Worm (Caenorhabditis elegans) whole organism, young adult: ENCODE data around the gene rcan-1.

ENCODE experiments used
- B0019.2 ChIP-seq: fragments of 200-800 bp; sonication (Bioruptor generic); conservative IDR thresholded peaks from 2 replicates; pipeline ENCODE4 v1.3.6; 2022; ENCODE audit warnings: missing genetic modification reagents, missing genetic modification characterization, missing compliant biosample characterization
- B0261.1 ChIP-seq: sonication (generic microtip); optimal IDR thresholded peaks from 2 replicates; lab custom pipeline; 2016; ENCODE audit warnings: mild to moderate bottlenecking, missing genetic modification characterization, moderate library complexity, missing compliant biosample characterization
- B0336.3 ChIP-seq: fragments of 200-800 bp; sonication (Bioruptor generic); IDR thresholded peaks from 2 replicates; pipeline ENCODE4 v1.3.6; 2022; ENCODE audit warnings: missing genetic modification characterization, missing compliant biosample characterization
- C17E4.6 ChIP-seq: fragments of 200-800 bp; sonication (Bioruptor generic); IDR thresholded peaks from 2 replicates; pipeline ENCODE4 v1.3.6; 2022; ENCODE audit warnings: missing genetic modification reagents, missing genetic modification characterization, missing compliant biosample characterization
- D2030.7 ChIP-seq: fragments of 200-800 bp; sonication (Bioruptor generic); IDR thresholded peaks from 2 replicates; pipeline ENCODE4 v1.3.6; 2022; ENCODE audit warnings: missing genetic modification reagents, missing genetic modification characterization, missing compliant biosample characterization
- F22D6.2 ChIP-seq: sonication (generic microtip); optimal IDR thresholded peaks from 2 replicates; lab custom pipeline; 2016; ENCODE audit warnings: mild to moderate bottlenecking, missing genetic modification characterization, missing compliant biosample characterization
- F23B12.7 ChIP-seq: sonication (generic microtip); optimal IDR thresholded peaks from 2 replicates; lab custom pipeline; 2017; ENCODE audit warnings: missing genetic modification characterization, mild to moderate bottlenecking, missing compliant biosample characterization, antibody characterized with exemption, moderate library complexity; ENCODE audit not compliant: insufficient read depth
- F57C9.4 ChIP-seq: sonication (generic microtip); optimal IDR thresholded peaks from 2 replicates; lab custom pipeline; 2017; ENCODE audit warnings: mild to moderate bottlenecking, missing genetic modification characterization, missing compliant biosample characterization
- Y53F4B.3 ChIP-seq: fragments of 200-800 bp; sonication (Bioruptor generic); IDR thresholded peaks from 2 replicates; pipeline ENCODE4 v1.3.6; 2022; ENCODE audit warnings: missing genetic modification reagents, missing genetic modification characterization, missing compliant biosample characterization
- Y53G8AR.9 ChIP-seq: fragments of 200-800 bp; sonication (Bioruptor generic); conservative IDR thresholded peaks from 2 replicates; pipeline ENCODE4 v1.3.6; 2022; ENCODE audit warnings: missing genetic modification reagents, missing genetic modification characterization, missing compliant biosample characterization
- Y79H2A.3 ChIP-seq: fragments of 200-800 bp; sonication (Bioruptor generic); conservative IDR thresholded peaks from 2 replicates; pipeline ENCODE4 v1.3.6; 2022; ENCODE audit warnings: missing genetic modification reagents, missing genetic modification characterization, missing compliant biosample characterization
- Y95B8A.8 ChIP-seq: fragments of 200-800 bp; sonication (Bioruptor generic); IDR thresholded peaks from 2 replicates; pipeline ENCODE4 v1.3.6; 2022; ENCODE audit warnings: missing genetic modification reagents, missing genetic modification characterization, missing compliant biosample characterization
- athp-1 ChIP-seq: sonication (generic microtip); optimal IDR thresholded peaks from 2 replicates; lab custom pipeline; 2017; ENCODE audit warnings: mild to moderate bottlenecking, missing genetic modification characterization, missing compliant biosample characterization
- attf-6 ChIP-seq: fragments of 200-800 bp; sonication (Bioruptor generic); IDR thresholded peaks from 2 replicates; pipeline ENCODE4 v1.3.6; 2022; ENCODE audit warnings: missing genetic modification reagents, missing genetic modification characterization, missing compliant biosample characterization
- cebp-1 ChIP-seq, 2 experiments: fragments of 200-800 bp in 1 of 2; sonication (Bioruptor generic) in 1 of 2; sonication (generic microtip) in 1 of 2; IDR thresholded peaks in 1 of 2; optimal IDR thresholded peaks in 1 of 2; 2 replicates each; pipeline versions ENCODE4 v1.3.6 to Lab custom; 2017 to 2022; ENCODE audit warnings: missing compliant biosample characterization in 2 of 2, missing genetic modification characterization in 2 of 2, mild to moderate bottlenecking in 1 of 2, missing genetic modification reagents in 1 of 2, moderate library complexity in 1 of 2
- cebp-2 ChIP-seq: fragments of 200-800 bp; sonication (Bioruptor generic); IDR thresholded peaks from 2 replicates; pipeline ENCODE4 v1.3.6; 2022; ENCODE audit warnings: missing genetic modification characterization, missing compliant biosample characterization
- ceh-100 ChIP-seq: fragments of 200-800 bp; sonication (Bioruptor generic); IDR thresholded peaks from 2 replicates; pipeline ENCODE4 v1.3.6; 2022; ENCODE audit warnings: missing genetic modification reagents, missing genetic modification characterization, missing compliant biosample characterization
- ceh-91 ChIP-seq: fragments of 200-800 bp; sonication (Bioruptor generic); IDR thresholded peaks from 2 replicates; pipeline ENCODE4 v1.3.6; 2022; ENCODE audit warnings: missing genetic modification reagents, missing genetic modification characterization, missing compliant biosample characterization
- dpl-1 ChIP-seq: fragments of 150-350 bp; optimal IDR thresholded peaks from 2 replicates; lab custom pipeline; 2014; ENCODE audit warnings: missing biosample characterization, missing genetic modification reagents, missing genetic modification characterization
- efl-1 ChIP-seq: fragments of 150-350 bp; optimal IDR thresholded peaks from 2 replicates; lab custom pipeline; 2014; ENCODE audit warnings: missing biosample characterization, missing genetic modification reagents, missing genetic modification characterization
- egrh-3 ChIP-seq: fragments of 200-800 bp; sonication (Bioruptor generic); IDR thresholded peaks from 2 replicates; pipeline ENCODE4 v1.3.6; 2022; ENCODE audit warnings: missing genetic modification reagents, missing genetic modification characterization, missing compliant biosample characterization
- gei-17 ChIP-seq: fragments of 200-800 bp; sonication (Bioruptor generic); optimal IDR thresholded peaks from 2 replicates; lab custom pipeline; 2018; ENCODE audit warnings: mild to moderate bottlenecking, missing genetic modification characterization, missing compliant biosample characterization
- hmg-1.2 ChIP-seq: fragments of 200-800 bp; sonication (Bioruptor generic); IDR thresholded peaks from 2 replicates; pipeline ENCODE4 v1.3.6; 2022; ENCODE audit warnings: missing genetic modification reagents, missing genetic modification characterization, missing compliant biosample characterization
- let-526 ChIP-seq: fragments of 200-800 bp; sonication (Bioruptor generic); IDR thresholded peaks from 2 replicates; pipeline ENCODE4 v1.3.6; 2022; ENCODE audit warnings: missing genetic modification reagents, missing genetic modification characterization, missing compliant biosample characterization
- lin-35 ChIP-seq, 3 experiments: fragments of 150-350 bp in 2 of 3; sonication (generic microtip) in 1 of 3; optimal IDR thresholded peaks; 2 replicates each; lab custom pipeline; 2014 to 2018; ENCODE audit warnings: missing biosample characterization in 3 of 3, missing genetic modification characterization in 3 of 3, missing genetic modification reagents in 3 of 3
- lir-1 ChIP-seq: fragments of 200-800 bp; sonication (Bioruptor generic); conservative IDR thresholded peaks from 2 replicates; pipeline ENCODE4 v1.3.6; 2022; ENCODE audit warnings: missing genetic modification reagents, missing genetic modification characterization, missing compliant biosample characterization
- lsl-1 ChIP-seq: fragments of 200-800 bp; sonication (Bioruptor generic); optimal IDR thresholded peaks from 2 replicates; lab custom pipeline; 2018; ENCODE audit warnings: mild to moderate bottlenecking, missing genetic modification characterization, moderate library complexity, missing compliant biosample characterization
- madf-3 ChIP-seq: fragments of 200-800 bp; sonication (Bioruptor generic); IDR thresholded peaks from 2 replicates; pipeline ENCODE4 v1.3.6; 2022; ENCODE audit warnings: missing genetic modification reagents, missing genetic modification characterization, missing compliant biosample characterization
- madf-8 ChIP-seq: fragments of 200-800 bp; sonication (Bioruptor generic); conservative IDR thresholded peaks from 2 replicates; pipeline ENCODE4 v1.3.6; 2022; ENCODE audit warnings: missing genetic modification reagents, missing genetic modification characterization, missing compliant biosample characterization
- mxl-1 ChIP-seq: sonication (generic microtip); optimal IDR thresholded peaks from 2 replicates; lab custom pipeline; 2016; ENCODE audit warnings: missing genetic modification characterization, missing compliant biosample characterization
- nhr-120 ChIP-seq: fragments of 200-800 bp; sonication (Bioruptor generic); IDR thresholded peaks from 2 replicates; pipeline ENCODE4 v1.3.6; 2022; ENCODE audit warnings: missing genetic modification characterization, missing compliant biosample characterization
- nhr-80 ChIP-seq: sonication (generic microtip); optimal IDR thresholded peaks from 2 replicates; lab custom pipeline; 2016; ENCODE audit warnings: missing genetic modification characterization, missing compliant biosample characterization
- nhr-90 ChIP-seq: sonication (generic microtip); optimal IDR thresholded peaks from 2 replicates; lab custom pipeline; 2016; ENCODE audit warnings: missing genotype, mild to moderate bottlenecking, missing genetic modification characterization, missing compliant biosample characterization
- pbrm-1 ChIP-seq: fragments of 200-800 bp; sonication (Bioruptor generic); IDR thresholded peaks from 2 replicates; pipeline ENCODE4 v1.3.6; 2022; ENCODE audit warnings: missing genetic modification reagents, missing genetic modification characterization, missing compliant biosample characterization
- pha-4 ChIP-seq: fragments of 150-350 bp; sonication (generic microtip); optimal IDR thresholded peaks from 2 replicates; lab custom pipeline; 2014; ENCODE audit warnings: missing biosample characterization, missing genetic modification reagents, missing genetic modification characterization
- rcor-1 ChIP-seq: fragments of 200-800 bp; sonication (Bioruptor generic); IDR thresholded peaks from 2 replicates; pipeline ENCODE4 v1.3.6; 2022; ENCODE audit warnings: missing genetic modification reagents, missing genetic modification characterization, missing compliant biosample characterization
- rec-8 ChIP-seq, 2 experiments: sonication (generic microtip); optimal IDR thresholded peaks; 2 replicates each; lab custom pipeline; 2016; ENCODE audit warnings: mild to moderate bottlenecking in 2 of 2, missing genetic modification characterization in 2 of 2, missing genetic modification reagents in 2 of 2, missing genotype in 2 of 2, missing biosample characterization in 1 of 2, missing compliant biosample characterization in 1 of 2, moderate library complexity in 1 of 2
- rpc-1 ChIP-seq, 2 experiments: fragments of 150-350 bp in 1 of 2; sonication (generic microtip) in 1 of 2; optimal IDR thresholded peaks; 2 replicates each; lab custom pipeline; 2014 to 2018; ENCODE audit warnings: missing biosample characterization in 1 of 2, missing genetic modification characterization in 1 of 2, missing genetic modification reagents in 1 of 2, missing genotype in 1 of 2
- snpc-1.3 ChIP-seq: sonication (generic microtip); optimal IDR thresholded peaks from 2 replicates; lab custom pipeline; 2017; ENCODE audit warnings: missing genetic modification characterization, mild to moderate bottlenecking, missing compliant biosample characterization, antibody characterized with exemption, moderate library complexity, missing genotype, missing genetic modification reagents; ENCODE audit not compliant: insufficient read depth
- snpc-3.4 ChIP-seq: sonication (generic microtip); optimal IDR thresholded peaks from 2 replicates; lab custom pipeline; 2017; ENCODE audit warnings: missing genetic modification characterization, mild to moderate bottlenecking, missing compliant biosample characterization, antibody characterized with exemption, moderate library complexity, missing genotype, missing genetic modification reagents
- snpc-4 ChIP-seq, 5 experiments: fragments of 150-350 bp in 1 of 5; sonication (generic microtip) in 4 of 5; optimal IDR thresholded peaks; 2 replicates each; lab custom pipeline; 2014 to 2018; ENCODE audit warnings: missing genetic modification characterization in 5 of 5, missing biosample characterization in 3 of 5, antibody characterized with exemption in 2 of 5, mild to moderate bottlenecking in 2 of 5, missing compliant biosample characterization in 2 of 5, missing genotype in 2 of 5, moderate library complexity in 2 of 5, missing genetic modification reagents in 1 of 5
- tbp1 ChIP-seq: fragments of 200-800 bp; sonication (Bioruptor generic); optimal IDR thresholded peaks from 2 replicates; lab custom pipeline; 2018; ENCODE audit warnings: mild to moderate bottlenecking, missing genetic modification characterization, missing compliant biosample characterization
- unc-130 ChIP-seq: sonication (generic microtip); optimal IDR thresholded peaks from 2 replicates; lab custom pipeline; 2016; ENCODE audit warnings: missing genetic modification reagents, missing genetic modification characterization, missing compliant biosample characterization
- xnd-1 ChIP-seq: sonication (generic microtip); optimal IDR thresholded peaks from 2 replicates; lab custom pipeline; 2016; ENCODE audit warnings: missing genotype, missing genetic modification reagents, missing genetic modification characterization, missing compliant biosample characterization
- zfh-2 ChIP-seq: fragments of 200-800 bp; sonication (Bioruptor generic); conservative IDR thresholded peaks from 2 replicates; pipeline ENCODE4 v1.3.6; 2022; ENCODE audit warnings: missing genetic modification reagents, missing genetic modification characterization, missing compliant biosample characterization
- ztf-3 ChIP-seq: fragments of 200-800 bp; sonication (Bioruptor generic); optimal IDR thresholded peaks from 2 replicates; lab custom pipeline; 2018; ENCODE audit warnings: mild to moderate bottlenecking, missing genetic modification characterization, missing compliant biosample characterization

The rcan-1 gene

ce11 chrIII:5663521-5663920 lies 20.4 kb downstream of the rcan-1 start:
- TF ChIP-seq nhr-80 (tag; lab: Kevin White, UChicago): no peak
- no peak for TF ChIP-seq cebp-2 (GFP tag; lab: Robert Waterston, UW)
- peak; percentile 93 for TF ChIP-seq D2030.7 (GFP tag; lab: Robert Waterston, UW)
- peak; percentile 100 for TF ChIP-seq madf-8 (GFP tag; lab: Robert Waterston, UW)
- TF ChIP-seq athp-1: peak; percentile 56
- peak; percentile 100 for TF ChIP-seq efl-1 (GFP tag; lab: Kevin White, UChicago)
- TF ChIP-seq Y53F4B.3 (GFP tag; lab: Robert Waterston, UW): no peak
- TF ChIP-seq Y53G8AR.9: peak; percentile 83
- 0 out of 2 replicates have a peak, but pooled peaks have one; percentile 48 for TF ChIP-seq Y79H2A.3 (GFP tag; lab: Robert Waterston, UW)
- peak; percentile 95 for TF ChIP-seq dpl-1
- peak; percentile 89 for TF ChIP-seq unc-130 (GFP tag; lab: Kevin White, UChicago)
- TF ChIP-seq cebp-1 (GFP tag; IDR thresholded peaks at IDR 0.05; lab: Robert Waterston, UW): no peak
- TF ChIP-seq cebp-1 (tag; optimal IDR thresholded peaks at IDR 0.05; lab: Kevin White, UChicago): no peak
- no peak for TF ChIP-seq ztf-3 (GFP tag; lab: Kevin White, UChicago)
- TF ChIP-seq B0019.2 (GFP tag; lab: Robert Waterston, UW): peak; percentile 85
- peak; percentile 72 for TF ChIP-seq attf-6 (GFP tag; lab: Robert Waterston, UW)
- TF ChIP-seq madf-3 (GFP tag; lab: Robert Waterston, UW): peak; percentile 56; the same call in 1 of the 2 replicates
- peak; percentile 64 for TF ChIP-seq tbp1
- TF ChIP-seq F23B12.7 (tag; lab: Kevin White, UChicago): no peak
- peak; percentile 85 for TF ChIP-seq snpc-3.4 (tag; lab: Kevin White, UChicago)
- peak; percentile 66 for TF ChIP-seq snpc-1.3 (tag; lab: Kevin White, UChicago)
- TF ChIP-seq pbrm-1: peak; percentile 72; the same call in 1 of the 2 replicates
- no peak for TF ChIP-seq let-526 (GFP tag; lab: Robert Waterston, UW)
- no peak for TF ChIP-seq zfh-2
- TF ChIP-seq ceh-100 (GFP tag; lab: Robert Waterston, UW): peak; percentile 39
- peak; percentile 97 for TF ChIP-seq ceh-91 (GFP tag; lab: Robert Waterston, UW)
- peak; percentile 86 for TF ChIP-seq rcor-1
- TF ChIP-seq nhr-120 (GFP tag; lab: Robert Waterston, UW): no peak
- TF ChIP-seq lin-35 (GFP tag; optimal IDR thresholded peaks at IDR 0.05; lab: Kevin White, UChicago): peak in 2 of 3 experiments; percentile 25 to 88
- peak; percentile 59 for TF ChIP-seq snpc-4 (GFP tag; optimal IDR thresholded peaks at IDR 0.05; lab: Kevin White, UChicago)
- TF ChIP-seq snpc-4 (tag; optimal IDR thresholded peaks at IDR 0.05; lab: Kevin White, UChicago): peak in 3 of 4 experiments; percentile 46 to 72 (median 68)
- no peak for TF ChIP-seq nhr-90 (tag; lab: Kevin White, UChicago)
- no peak for TF ChIP-seq B0261.1 (tag; lab: Kevin White, UChicago)
- no peak for TF ChIP-seq gei-17 (GFP tag; lab: Kevin White, UChicago)
- TF ChIP-seq hmg-1.2 (GFP tag; lab: Robert Waterston, UW): peak; percentile 59; the same call in 1 of the 2 replicates
- no peak; the same call in 1 of the 2 replicates for TF ChIP-seq lir-1 (GFP tag; lab: Robert Waterston, UW)
- TF ChIP-seq lsl-1 (GFP tag; lab: Kevin White, UChicago): peak; percentile 100
- TF ChIP-seq rec-8 (tag; optimal IDR thresholded peaks at IDR 0.05; lab: Kevin White, UChicago): no peak
- TF ChIP-seq F57C9.4: no peak
- no peak for TF ChIP-seq F22D6.2 (tag; lab: Kevin White, UChicago)
- TF ChIP-seq C17E4.6 (GFP tag; lab: Robert Waterston, UW): peak; percentile 71; the same call in 1 of the 2 replicates
- TF ChIP-seq xnd-1 (tag; lab: Kevin White, UChicago): peak; percentile 100
- TF ChIP-seq mxl-1 (tag; lab: Kevin White, UChicago): no peak
- no peak for TF ChIP-seq rpc-1 (optimal IDR thresholded peaks at IDR 0.05; lab: Kevin White, UChicago)
- no peak for TF ChIP-seq rpc-1 (tag; optimal IDR thresholded peaks at IDR 0.05; lab: Kevin White, UChicago)
- TF ChIP-seq pha-4 (tag; lab: Kevin White, UChicago): no peak
- no peak for TF ChIP-seq egrh-3
- peak; percentile 65 for TF ChIP-seq B0336.3 (GFP tag; lab: Robert Waterston, UW)
- TF ChIP-seq Y95B8A.8 (GFP tag; lab: Robert Waterston, UW): peak; percentile 83
